Worm (Caenorhabditis elegans): Measurements from ENCODE around the gene col-117.
A peak's percentile ranks its signal among the peaks of the same experiment; 100 is the strongest.
"Not testable (repeated sequence)": the region's sequence is repeated elsewhere in the genome, so short reads cannot be mapped to it uniquely, and the experiment has no call there.

The col-117 gene

DNA sequence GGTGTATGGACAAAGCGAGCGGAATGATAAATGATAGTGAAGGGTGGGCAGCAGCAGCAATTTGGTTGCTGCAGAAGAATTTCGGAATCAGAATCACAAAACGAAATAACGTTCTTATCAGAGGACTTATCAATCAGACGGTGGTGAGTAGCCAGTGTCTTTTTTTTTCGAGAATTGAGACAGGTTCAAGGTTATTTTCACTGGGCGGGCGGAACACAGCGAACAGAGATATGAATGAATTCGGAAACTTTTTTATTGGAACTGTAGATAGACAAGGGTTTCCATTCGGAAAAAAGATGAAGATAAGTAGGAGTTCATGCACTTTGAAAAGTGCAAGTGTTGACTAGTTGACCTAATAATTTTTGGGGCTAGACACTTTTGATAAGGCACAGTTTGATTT is 30.8 kb downstream of the col-117 start:
- TF ChIP-seq unc-86 (tag; optimal IDR thresholded peaks at IDR 0.05) (no peak), ttx-3 (tag; optimal IDR thresholded peaks at IDR 0.05) (no peak), pha-4 (tag; optimal IDR thresholded peaks at IDR 0.05) (no peak), eyg-1 (tag; optimal IDR thresholded peaks at IDR 0.05) (no peak), pha-2 (tag; optimal IDR thresholded peaks at IDR 0.05) (no peak), nhr-11 (tag; optimal IDR thresholded peaks at IDR 0.05) (no peak), fkh-6 (tag; optimal IDR thresholded peaks at IDR 0.05) (no peak), sox-4 (tag; optimal IDR thresholded peaks at IDR 0.05) (no peak), unc-42 (tag; optimal IDR thresholded peaks at IDR 0.05) (no peak), fkh-10 (GFP tag; optimal IDR thresholded peaks at IDR 0.05) (no peak), pax-1 (tag; optimal IDR thresholded peaks at IDR 0.05) (no peak), syd-9 (tag; optimal IDR thresholded peaks at IDR 0.05) (no peak), ceh-30 (tag; optimal IDR thresholded peaks at IDR 0.05) (no peak), rnt-1 (tag; optimal IDR thresholded peaks at IDR 0.05) (no peak), C38D4.7 (GFP tag; optimal IDR thresholded peaks at IDR 0.05) (no peak), ceh-48 (tag; optimal IDR thresholded peaks at IDR 0.05) (no peak), C08G9.2 (tag; optimal IDR thresholded peaks at IDR 0.05) (no peak), ahr-1 (tag; optimal IDR thresholded peaks at IDR 0.05) (no peak), ceh-45 (GFP tag; IDR thresholded peaks at IDR 0.05) (no peak)

DNA sequence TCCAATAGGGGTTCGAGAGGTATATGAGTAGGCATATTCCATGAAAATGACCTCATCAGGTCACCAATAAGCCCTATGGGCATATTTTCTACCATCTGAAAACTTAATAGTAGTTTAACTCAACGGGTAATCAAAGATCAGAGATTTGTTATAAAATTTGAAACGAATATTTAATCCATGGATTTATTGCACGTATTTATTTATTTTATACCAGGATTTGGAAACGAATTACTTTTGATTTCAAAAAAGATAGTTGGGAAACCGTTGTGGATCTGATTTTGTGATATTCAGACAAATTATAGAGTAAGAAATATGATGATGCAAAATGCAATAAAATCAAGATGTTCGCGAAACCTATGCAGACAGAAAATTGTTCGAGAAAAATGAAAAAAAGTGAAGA is 31.2 kb downstream of the col-117 start, which contains the start of gene C33D9.3:
C33D9.3 (minus strand) TSS at position 101 of the 400 bp plus-strand sequence.
- TF ChIP-seq ama-1 (optimal IDR thresholded peaks at IDR 0.05): no peak
- TF ChIP-seq nfya-1 (tag; optimal IDR thresholded peaks at IDR 0.05): no peak
- no peak for TF ChIP-seq sdc-2 (tag; optimal IDR thresholded peaks at IDR 0.05)
- no peak for TF ChIP-seq pag-3 (tag; optimal IDR thresholded peaks at IDR 0.05; ENCODE audit: borderline replicate concordance)
- TF ChIP-seq nhr-11 (tag; optimal IDR thresholded peaks at IDR 0.05): no peak
- no peak for TF ChIP-seq unc-86 (tag; optimal IDR thresholded peaks at IDR 0.05)

DNA sequence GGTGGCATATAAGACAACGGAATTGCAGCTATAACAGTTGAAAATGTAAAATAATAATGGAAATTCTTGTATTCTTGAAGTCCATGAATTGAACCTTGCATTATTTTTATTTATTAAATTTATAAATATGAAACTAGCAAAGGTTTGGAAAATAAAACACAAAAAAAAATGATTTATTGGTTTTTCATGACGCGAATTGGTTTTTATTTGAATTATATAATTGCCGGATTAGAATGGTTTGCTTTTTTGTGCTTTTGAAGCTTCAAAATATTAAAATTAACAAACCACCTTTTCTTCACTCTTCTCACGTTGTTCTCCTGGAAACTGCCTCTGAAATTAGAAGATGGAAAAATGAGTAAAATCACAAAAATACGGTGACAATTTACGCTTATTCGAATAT is 33.9 kb downstream of the col-117 start, which contains the start of gene sru-35:
sru-35 (minus strand) TSS at position 101 of the 400 bp plus-strand sequence.
- TF ChIP-seq pros-1 (tag; optimal IDR thresholded peaks at IDR 0.05) (no peak), nhr-11 (tag; optimal IDR thresholded peaks at IDR 0.05) (no peak), unc-42 (tag; optimal IDR thresholded peaks at IDR 0.05) (no peak), ceh-22 (tag; optimal IDR thresholded peaks at IDR 0.05) (no peak), syd-9 (tag; optimal IDR thresholded peaks at IDR 0.05) (no peak), tbx-7 (tag; optimal IDR thresholded peaks at IDR 0.05) (no peak), pha-2 (tag; optimal IDR thresholded peaks at IDR 0.05) (no peak), unc-86 (tag; optimal IDR thresholded peaks at IDR 0.05) (no peak), Y22D7AL.16 (tag; optimal IDR thresholded peaks at IDR 0.05) (no peak), fkh-6 (tag; optimal IDR thresholded peaks at IDR 0.05) (no peak), ceh-45 (GFP tag; IDR thresholded peaks at IDR 0.05) (no peak), zip-5 (tag; optimal IDR thresholded peaks at IDR 0.05) (no peak), ttx-3 (tag; optimal IDR thresholded peaks at IDR 0.05) (no peak), eyg-1 (tag; optimal IDR thresholded peaks at IDR 0.05) (no peak), ceh-2 (tag; optimal IDR thresholded peaks at IDR 0.05) (no peak), dve-1 (tag; optimal IDR thresholded peaks at IDR 0.05) (no peak), ets-4 (tag; optimal IDR thresholded peaks at IDR 0.05) (no peak)

- not testable (repeated sequence) for TF ChIP-seq ztf-16, ceh-9, tbx-7 (tag; optimal IDR thresholded peaks at IDR 0.05)
Observed at ce11 chrIV:8788048-8788447, 35.9 kb downstream of the col-117 start, which contains the start of gene C33D9.10. Gene C33D9.10 (minus strand): TSS chrIV:8788148.

DNA sequence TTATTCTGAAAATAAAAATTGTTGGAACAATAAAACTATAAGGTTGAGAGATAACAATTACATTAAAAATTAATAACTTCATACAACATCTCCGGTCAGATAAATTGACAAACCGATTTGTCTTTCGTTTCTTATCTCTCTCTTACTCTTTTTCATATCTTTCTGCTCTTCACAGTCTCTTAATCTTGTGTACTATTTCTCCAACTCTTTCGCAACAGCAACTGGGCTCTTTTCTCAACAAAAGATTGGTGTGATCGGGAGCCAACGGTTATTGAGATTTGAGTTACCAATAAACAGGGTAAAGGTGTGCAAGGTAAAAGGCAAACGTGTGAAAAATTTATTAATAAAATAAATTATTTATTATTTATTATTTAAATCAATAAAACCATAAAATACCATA is 37.3 kb downstream of the col-117 start, which contains the start of gene C33D9.8:
C33D9.8 (minus strand) TSS at position 99 of the 400 bp plus-strand sequence.
- TF ChIP-seq unc-55 (GFP tag; optimal IDR thresholded peaks at IDR 0.05) (peak; percentile 6), ceh-45 (GFP tag; IDR thresholded peaks at IDR 0.05) (no peak), hlh-30 (tag; optimal IDR thresholded peaks at IDR 0.05; ENCODE audit: insufficient read depth) (no peak)

Data from whole organism, late embryonic.